Worm (Caenorhabditis elegans) whole organism, L2 larva: ENCODE data around the gene mppb-1.
A peak's percentile ranks its signal among the peaks of the same experiment; 100 is the strongest.

Experiments
- C34F6.9 ChIP-seq: fragments of 150-350 bp; optimal IDR thresholded peaks from 2 replicates; lab custom pipeline; 2014; ENCODE audit warnings: missing biosample characterization, missing genetic modification characterization
- F13H6.1 ChIP-seq: sonication (generic microtip); optimal IDR thresholded peaks from 2 replicates; lab custom pipeline; 2016; ENCODE audit warnings: missing genetic modification characterization, missing compliant biosample characterization
- Y55F3AM.14 ChIP-seq: fragments of 200-800 bp; sonication (Bioruptor generic); optimal IDR thresholded peaks from 2 replicates; lab custom pipeline; 2018; ENCODE audit warnings: mild to moderate bottlenecking, missing genetic modification characterization, missing compliant biosample characterization
- ZK546.5 ChIP-seq: sonication (generic microtip); optimal IDR thresholded peaks from 2 replicates; lab custom pipeline; 2017; ENCODE audit warnings: missing biosample characterization, missing genetic modification characterization
- alr-1 ChIP-seq: fragments of 150-350 bp; optimal IDR thresholded peaks from 2 replicates; lab custom pipeline; 2014; ENCODE audit warnings: missing biosample characterization, missing genetic modification characterization
- aly-2 ChIP-seq: fragments of 150-350 bp; optimal IDR thresholded peaks from 2 replicates; lab custom pipeline; 2014; ENCODE audit warnings: missing biosample characterization, missing genetic modification characterization
- ama-1 ChIP-seq: fragments of 150-350 bp; optimal IDR thresholded peaks from 2 replicates; lab custom pipeline; 2018; ENCODE audit warnings: inconsistent platforms
- blmp-1 ChIP-seq: sonication (generic microtip); optimal IDR thresholded peaks from 2 replicates; lab custom pipeline; 2017; ENCODE audit warnings: missing genetic modification characterization, mild to moderate bottlenecking, missing compliant biosample characterization, antibody characterized with exemption, moderate library complexity; ENCODE audit not compliant: insufficient read depth
- ceh-16 ChIP-seq: fragments of 150-350 bp; optimal IDR thresholded peaks from 2 replicates; lab custom pipeline; 2014; ENCODE audit warnings: missing biosample characterization, missing genetic modification characterization
- ceh-82 ChIP-seq: fragments of 150-350 bp; optimal IDR thresholded peaks from 2 replicates; lab custom pipeline; 2014; ENCODE audit warnings: missing biosample characterization, missing genetic modification characterization
- crh-2 ChIP-seq: sonication (generic microtip); optimal IDR thresholded peaks from 2 replicates; lab custom pipeline; 2017; ENCODE audit warnings: missing biosample characterization, missing genetic modification characterization
- egl-27 ChIP-seq: sonication (generic microtip); optimal IDR thresholded peaks from 3 replicates; lab custom pipeline; 2017; ENCODE audit warnings: missing biosample characterization, missing genetic modification reagents, missing genetic modification characterization
- elt-1 ChIP-seq: fragments of 150-350 bp; optimal IDR thresholded peaks from 2 replicates; lab custom pipeline; 2014; ENCODE audit warnings: missing biosample characterization, missing genetic modification characterization
- lin-11 ChIP-seq: fragments of 150-350 bp; sonication (generic microtip); optimal IDR thresholded peaks from 2 replicates; lab custom pipeline; 2014; ENCODE audit warnings: missing biosample characterization, missing genetic modification characterization, inconsistent platforms, mixed read lengths
- lin-13 ChIP-seq: fragments of 150-350 bp; optimal IDR thresholded peaks from 2 replicates; lab custom pipeline; 2014; ENCODE audit warnings: missing biosample characterization, missing genetic modification reagents, missing genetic modification characterization
- lin-39 ChIP-seq: fragments of 150-350 bp; optimal IDR thresholded peaks from 2 replicates; lab custom pipeline; 2014; ENCODE audit warnings: missing biosample characterization, missing genetic modification reagents, missing genetic modification characterization
- lsy-2 ChIP-seq, 2 experiments: fragments of 150-350 bp in 1 of 2; sonication (generic microtip) in 1 of 2; optimal IDR thresholded peaks; 2 replicates each; lab custom pipeline; 2014 to 2017; ENCODE audit warnings: missing biosample characterization in 2 of 2, missing genetic modification characterization in 2 of 2
- mbf-1 ChIP-seq: sonication (generic microtip); optimal IDR thresholded peaks from 2 replicates; lab custom pipeline; 2017; ENCODE audit warnings: missing biosample characterization, missing genetic modification characterization
- nhr-10 ChIP-seq: sonication (generic microtip); optimal IDR thresholded peaks from 2 replicates; lab custom pipeline; 2017; ENCODE audit warnings: missing biosample characterization, missing genetic modification characterization
- nhr-11 ChIP-seq: fragments of 150-350 bp; optimal IDR thresholded peaks from 2 replicates; lab custom pipeline; 2014; ENCODE audit warnings: missing biosample characterization, missing genetic modification characterization
- nhr-21 ChIP-seq: fragments of 150-350 bp; optimal IDR thresholded peaks from 2 replicates; lab custom pipeline; 2014; ENCODE audit warnings: missing biosample characterization, missing genetic modification characterization
- nhr-23 ChIP-seq: fragments of 150-350 bp; optimal IDR thresholded peaks from 2 replicates; lab custom pipeline; 2014; ENCODE audit warnings: missing biosample characterization, missing genetic modification reagents, missing genetic modification characterization
- nhr-25 ChIP-seq: fragments of 150-350 bp; sonication (generic microtip); optimal IDR thresholded peaks from 3 replicates; lab custom pipeline; 2014; ENCODE audit warnings: missing biosample characterization, missing genetic modification characterization
- nhr-6 ChIP-seq: fragments of 150-350 bp; optimal IDR thresholded peaks from 2 replicates; lab custom pipeline; 2014; ENCODE audit warnings: missing biosample characterization, missing genetic modification characterization
- nhr-77 ChIP-seq: fragments of 150-350 bp; optimal IDR thresholded peaks from 2 replicates; lab custom pipeline; 2014; ENCODE audit warnings: missing biosample characterization, missing genetic modification characterization
- peb-1 ChIP-seq: fragments of 150-350 bp; optimal IDR thresholded peaks from 2 replicates; lab custom pipeline; 2014; ENCODE audit warnings: missing biosample characterization, missing genetic modification characterization
- sma-3 ChIP-seq: sonication (generic microtip); optimal IDR thresholded peaks from 2 replicates; lab custom pipeline; 2016; ENCODE audit warnings: missing genetic modification reagents, missing genetic modification characterization, missing compliant biosample characterization
- sma-9 ChIP-seq, 2 experiments: fragments of 150-350 bp in 1 of 2; sonication (generic microtip) in 1 of 2; optimal IDR thresholded peaks; 2 replicates each; lab custom pipeline; 2014 to 2016; ENCODE audit warnings: missing genetic modification characterization in 2 of 2, mild to moderate bottlenecking in 1 of 2, missing biosample characterization in 1 of 2, missing compliant biosample characterization in 1 of 2, missing genetic modification reagents in 1 of 2, moderate library complexity in 1 of 2
- unc-39 ChIP-seq: fragments of 150-350 bp; optimal IDR thresholded peaks from 2 replicates; lab custom pipeline; 2014; ENCODE audit warnings: missing biosample characterization, missing genetic modification characterization
- zag-1 ChIP-seq: fragments of 150-350 bp; optimal IDR thresholded peaks from 2 replicates; lab custom pipeline; 2014; ENCODE audit warnings: missing biosample characterization, missing genetic modification characterization
- ztf-1 ChIP-seq: fragments of 200-800 bp; sonication (Bioruptor generic); conservative IDR thresholded peaks from 2 replicates; pipeline ENCODE4 v1.3.6; 2022; ENCODE audit warnings: missing genetic modification characterization, missing compliant biosample characterization
- ztf-11 ChIP-seq: sonication (generic microtip); optimal IDR thresholded peaks from 2 replicates; lab custom pipeline; 2017; ENCODE audit warnings: missing biosample characterization, missing genetic modification characterization
- ztf-4 ChIP-seq: fragments of 150-350 bp; optimal IDR thresholded peaks from 2 replicates; lab custom pipeline; 2014; ENCODE audit warnings: missing biosample characterization, missing genetic modification characterization

Gene mppb-1

DNA sequence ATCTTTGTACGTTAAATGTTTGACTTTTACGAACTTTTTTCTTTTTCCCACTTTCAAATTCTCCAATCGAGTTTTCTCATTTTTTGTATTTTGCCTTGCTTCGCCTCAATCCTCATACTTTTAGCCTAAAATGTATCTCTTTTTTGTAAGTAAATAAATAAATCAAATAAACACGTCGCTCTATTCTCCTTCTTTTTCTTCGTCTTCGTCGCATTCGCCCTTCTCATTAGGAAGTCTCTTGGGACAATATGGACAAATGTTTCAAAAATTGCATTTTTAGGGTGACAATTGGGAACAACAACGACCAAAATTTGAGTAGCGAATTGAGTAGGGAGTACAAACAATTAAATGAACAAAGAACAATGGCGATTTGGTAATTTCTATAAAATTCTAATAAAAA is 17.5 kb downstream of the mppb-1 start (continued):
- TF ChIP-seq lsy-2 (tag; optimal IDR thresholded peaks at IDR 0.05; lab: Kevin White, UChicago) = peak in 1 of 2 experiments; percentile 31
- peak; percentile 22 for TF ChIP-seq F13H6.1 (tag; lab: Kevin White, UChicago)
- TF ChIP-seq nhr-10 (tag; lab: Kevin White, UChicago) = no peak
- TF ChIP-seq nhr-25 (tag; lab: Kevin White, UChicago) = no peak
- peak; percentile 24 for TF ChIP-seq crh-2 (tag; lab: Kevin White, UChicago)
- no peak for TF ChIP-seq nhr-6 (tag; lab: Kevin White, UChicago)
- no peak for TF ChIP-seq lin-39
- no peak for TF ChIP-seq nhr-23 (tag; lab: Kevin White, UChicago)
- no peak for TF ChIP-seq ceh-82 (tag; lab: Kevin White, UChicago)
- TF ChIP-seq Y55F3AM.14 (GFP tag; lab: Kevin White, UChicago) = no peak

DNA sequence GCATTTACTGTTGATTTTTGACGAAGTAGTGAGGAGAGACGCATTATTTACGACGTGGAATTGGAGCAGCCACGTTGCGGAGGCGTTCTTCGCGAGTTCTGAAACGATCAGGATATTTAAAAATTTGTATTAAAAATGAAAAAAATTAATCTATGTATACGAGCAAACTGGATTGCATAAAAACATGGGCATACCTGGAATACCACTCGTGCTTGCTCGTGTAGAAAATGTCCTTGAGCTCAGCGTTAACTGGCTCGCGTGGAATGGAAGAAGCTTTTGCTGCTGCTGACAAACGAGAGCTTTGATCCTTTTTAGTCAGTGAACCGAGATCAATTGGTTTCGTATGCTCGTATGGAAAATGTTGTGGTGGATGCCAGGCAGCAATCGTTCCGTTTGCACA is 19.5 kb downstream of the mppb-1 start, which contains the start of gene lpl-1:
Gene lpl-1, minus strand, starts transcription at position 101 of the 400 bp plus-strand sequence.
- no peak for TF ChIP-seq zag-1 (tag; lab: Kevin White, UChicago)
- TF ChIP-seq ceh-16 (tag; lab: Kevin White, UChicago) = no peak
- TF ChIP-seq nhr-11 = no peak
- no peak for TF ChIP-seq Y55F3AM.14 (GFP tag; lab: Kevin White, UChicago)
- TF ChIP-seq lin-11 (tag; lab: Kevin White, UChicago) = no peak
- TF ChIP-seq unc-39 (tag; lab: Kevin White, UChicago) = no peak
- TF ChIP-seq nhr-21 (tag; lab: Kevin White, UChicago) = no peak
- TF ChIP-seq ama-1 (lab: Kevin White, UChicago) = no peak
- no peak for TF ChIP-seq ztf-4 (tag; lab: Kevin White, UChicago)
- TF ChIP-seq ZK546.5 (tag; lab: Kevin White, UChicago) = no peak
- no peak for TF ChIP-seq aly-2 (tag; lab: Kevin White, UChicago)
- no peak for TF ChIP-seq peb-1
- no peak for TF ChIP-seq sma-9 (GFP tag; optimal IDR thresholded peaks at IDR 0.05; lab: Kevin White, UChicago)
- TF ChIP-seq sma-9 (tag; optimal IDR thresholded peaks at IDR 0.05; lab: Kevin White, UChicago) = no peak
- TF ChIP-seq, all 48 proteins: peak for 0

DNA sequence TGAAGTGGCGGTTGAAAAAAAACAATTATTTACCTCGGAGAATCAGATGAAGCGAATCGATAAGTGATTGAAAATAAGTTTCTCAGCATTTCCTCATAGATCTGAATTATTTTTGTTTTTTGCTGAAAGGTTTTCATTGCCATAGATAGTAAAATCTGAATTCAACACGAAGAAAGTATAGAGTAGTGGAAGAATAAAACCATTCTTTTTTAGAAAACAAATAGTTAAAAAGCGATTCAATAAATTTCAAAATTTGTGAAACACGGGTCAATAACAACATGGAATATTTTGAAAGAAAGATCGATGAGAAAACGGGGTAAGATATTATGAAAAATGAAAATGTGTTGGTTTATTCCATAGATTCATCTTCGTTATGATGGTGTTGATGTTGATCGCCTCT is 19.9 kb downstream of the mppb-1 start, which contains the start of gene mrpl-42:
Gene mrpl-42, minus strand, starts transcription at position 101 of the 400 bp plus-strand sequence.
- TF ChIP-seq ztf-11 (tag; lab: Kevin White, UChicago) (no peak), ztf-1 (GFP tag; lab: Robert Waterston, UW) (no peak), nhr-77 (no peak), elt-1 (tag; lab: Kevin White, UChicago) (no peak), lin-11 (tag; lab: Kevin White, UChicago) (no peak), nhr-21 (tag; lab: Kevin White, UChicago) (no peak)

DNA sequence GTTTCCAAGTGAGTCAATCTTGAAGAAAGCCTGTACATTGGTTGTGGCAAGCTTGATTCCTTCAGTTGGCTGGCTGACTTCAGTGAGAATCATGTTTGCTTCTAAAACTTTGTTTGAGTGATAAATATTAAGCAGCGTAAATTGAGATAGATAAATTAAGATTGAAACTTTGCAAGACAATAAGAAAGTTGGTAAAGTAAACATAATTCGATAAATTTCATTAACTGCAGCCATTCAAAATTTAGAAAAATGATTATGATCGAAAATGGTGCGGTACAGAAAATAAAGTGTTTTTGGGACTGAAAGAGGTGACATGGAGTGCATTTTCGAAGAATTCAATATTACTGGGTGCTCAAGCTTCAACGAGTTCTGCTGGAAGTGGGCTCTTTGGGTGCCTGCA is 21.1 kb downstream of the mppb-1 start, which contains the start of gene icln-1:
Gene icln-1, minus strand, starts transcription at position 101 of the 400 bp plus-strand sequence.
- TF ChIP-seq F13H6.1 (tag; lab: Kevin White, UChicago) (no peak), sma-3 (GFP tag; lab: Kevin White, UChicago) (no peak), nhr-25 (tag; lab: Kevin White, UChicago) (no peak), C34F6.9 (tag; lab: Kevin White, UChicago) (no peak), sma-9 (GFP tag; optimal IDR thresholded peaks at IDR 0.05; lab: Kevin White, UChicago) (no peak), sma-9 (tag; optimal IDR thresholded peaks at IDR 0.05; lab: Kevin White, UChicago) (no peak), lin-13 (GFP tag; lab: Kevin White, UChicago) (no peak), mbf-1 (tag; lab: Kevin White, UChicago) (no peak), elt-1 (tag; lab: Kevin White, UChicago) (no peak), aly-2 (tag; lab: Kevin White, UChicago) (no peak), nhr-77 (no peak), egl-27 (tag; lab: Kevin White, UChicago) (no peak), alr-1 (no peak), crh-2 (tag; lab: Kevin White, UChicago) (no peak), nhr-21 (tag; lab: Kevin White, UChicago) (no peak), ceh-82 (tag; lab: Kevin White, UChicago) (no peak), blmp-1 (tag; lab: Kevin White, UChicago) (no peak)
- TF ChIP-seq, all 48 proteins: peak for 0
